Fruit fly (Drosophila melanogaster): ENCODE results near the gene CG13293.
A peak's percentile ranks its signal among the peaks of the same experiment; 100 is the strongest.

CG13293 gene

DNA sequence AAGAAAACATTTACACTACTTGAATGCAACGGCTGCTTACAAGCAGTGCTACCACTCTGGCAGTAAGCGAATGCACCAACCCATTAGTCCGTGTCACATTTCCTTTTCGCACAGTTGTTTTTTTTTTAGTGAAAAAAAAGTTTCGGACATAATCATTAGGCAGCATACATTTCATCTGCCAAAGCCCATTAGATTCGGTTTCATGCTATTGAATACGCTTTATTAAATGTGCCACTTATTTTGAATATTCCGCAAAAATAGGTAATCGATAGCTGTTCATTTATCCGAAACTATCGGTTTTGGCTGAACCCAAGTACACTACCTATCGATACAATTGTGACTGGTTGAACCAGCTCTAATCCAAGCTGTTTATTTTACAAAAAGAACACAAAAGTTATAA is 27.9 kb upstream of the CG13293 start, which contains the start of gene tant (continued):
- TF ChIP-seq BtbVII (GFP tag; optimal IDR thresholded peaks at IDR 0.05) (no peak), Nf-YB (GFP tag; optimal IDR thresholded peaks at IDR 0.05) (peak; percentile 87), fd102C (GFP tag; optimal IDR thresholded peaks at IDR 0.05) (no peak), CG30403 (GFP tag; optimal IDR thresholded peaks at IDR 0.05) (peak; percentile 6), hth (optimal IDR thresholded peaks at IDR 0.05) (no peak), Rfx (GFP tag; IDR thresholded peaks at IDR 0.05) (peak; percentile 40; the same call in 1 of the 2 replicates), CG2202 (tag; optimal IDR thresholded peaks at IDR 0.05) (no peak), Bteb2 (GFP tag; optimal IDR thresholded peaks at IDR 0.05) (no peak), esg (GFP tag; conservative IDR thresholded peaks at IDR 0.05) (no peak), ara (GFP tag; IDR thresholded peaks at IDR 0.05) (no peak), ash1 (GFP tag; optimal IDR thresholded peaks at IDR 0.05) (no peak), CG9609 (GFP tag; optimal IDR thresholded peaks at IDR 0.05) (peak; percentile 23), NK7.1 (GFP tag; optimal IDR thresholded peaks at IDR 0.05) (no peak), dmrt11E (tag; optimal IDR thresholded peaks at IDR 0.05) (no peak), CG7357 (GFP tag; IDR thresholded peaks at IDR 0.05) (no peak), CG11696 (GFP tag; IDR thresholded peaks at IDR 0.05) (no peak), Antp (GFP tag; optimal IDR thresholded peaks at IDR 0.05) (peak; percentile 2), CG9437 (GFP tag; optimal IDR thresholded peaks at IDR 0.05) (no peak), hkb (optimal IDR thresholded peaks at IDR 0.05) (peak; percentile 81), hkb (GFP tag; IDR thresholded peaks at IDR 0.05) (no peak), wdn (GFP tag; IDR thresholded peaks at IDR 0.05) (no peak), D19B (GFP tag; optimal IDR thresholded peaks at IDR 0.05) (no peak), CG17359 (tag; optimal IDR thresholded peaks at IDR 0.05) (no peak), knrl (GFP tag; IDR thresholded peaks at IDR 0.05; ENCODE audit: partially characterized antibody) (peak; percentile 97), CG12219 (GFP tag; optimal IDR thresholded peaks at IDR 0.05) (no peak), Max (GFP tag; optimal IDR thresholded peaks at IDR 0.05) (peak; percentile 6), tll (GFP tag; optimal IDR thresholded peaks at IDR 0.05) (peak; percentile 7 to 33), disco-r (GFP tag; optimal IDR thresholded peaks at IDR 0.05) (no peak), CG7556 (GFP tag; optimal IDR thresholded peaks at IDR 0.05) (no peak), Ravus (GFP tag; IDR thresholded peaks at IDR 0.05) (no peak), CG10321 (GFP tag; IDR thresholded peaks at IDR 0.05) (no peak), CG13424 (tag; optimal IDR thresholded peaks at IDR 0.05) (no peak), dm (GFP tag; optimal IDR thresholded peaks at IDR 0.05) (peak; percentile 27), fd64A (GFP tag; optimal IDR thresholded peaks at IDR 0.05) (no peak), CG10267 (tag; optimal IDR thresholded peaks at IDR 0.05) (peak; percentile 50), fd3F (GFP tag; optimal IDR thresholded peaks at IDR 0.05) (no peak), danr (GFP tag; IDR thresholded peaks at IDR 0.05) (no peak), p53 (GFP tag; optimal IDR thresholded peaks at IDR 0.05) (peak; percentile 19), CG17829 (tag; optimal IDR thresholded peaks at IDR 0.05) (peak; percentile 8), ewg (GFP tag; optimal IDR thresholded peaks at IDR 0.05) (peak; percentile 7), chn (GFP tag; optimal IDR thresholded peaks at IDR 0.05) (no peak), pum (GFP tag; optimal IDR thresholded peaks at IDR 0.05) (no peak), Dp (GFP tag; optimal IDR thresholded peaks at IDR 0.05) (peak; percentile 73), CG11456 (GFP tag; IDR thresholded peaks at IDR 0.05) (no peak), CG7786 (GFP tag; optimal IDR thresholded peaks at IDR 0.05) (no peak), inv (GFP tag; IDR thresholded peaks at IDR 0.05; ENCODE audit: partially characterized antibody) (peak; percentile 92), CG1024 (GFP tag; IDR thresholded peaks at IDR 0.05) (no peak), tna (GFP tag; IDR thresholded peaks at IDR 0.05; ENCODE audit: partially characterized antibody) (peak; percentile 80), her (GFP tag; optimal IDR thresholded peaks at IDR 0.05) (no peak), da (GFP tag; optimal IDR thresholded peaks at IDR 0.05) (no peak), Hmx (GFP tag; optimal IDR thresholded peaks at IDR 0.05) (no peak), org-1 (GFP tag; optimal IDR thresholded peaks at IDR 0.05) (no peak)
